Worm (Caenorhabditis elegans): ENCODE measurements around the gene srsx-11.

srsx-11 gene

ce11 chrV:5000406-5000805 is 21.4 kb upstream of the srsx-11 start, which contains the start of gene ugt-7:
Gene ugt-7 (minus strand): TSS chrV:5000566.
- TF ChIP-seq nhr-77 (tag; optimal IDR thresholded peaks at IDR 0.05), result no peak
- peak; percentile 48 for TF ChIP-seq elt-2 (tag; optimal IDR thresholded peaks at IDR 0.05)
- no peak for TF ChIP-seq xbp-1 (tag; optimal IDR thresholded peaks at IDR 0.05)
- no peak for TF ChIP-seq nhr-84 (tag; optimal IDR thresholded peaks at IDR 0.05)
- TF ChIP-seq dpl-1 (GFP tag; optimal IDR thresholded peaks at IDR 0.05), result no peak
- no peak for TF ChIP-seq isw-1 (GFP tag; IDR thresholded peaks at IDR 0.05)
- no peak for TF ChIP-seq C16A3.4 (tag; optimal IDR thresholded peaks at IDR 0.05)
- TF ChIP-seq fkh-8 (tag; optimal IDR thresholded peaks at IDR 0.05), result no peak

DNA sequence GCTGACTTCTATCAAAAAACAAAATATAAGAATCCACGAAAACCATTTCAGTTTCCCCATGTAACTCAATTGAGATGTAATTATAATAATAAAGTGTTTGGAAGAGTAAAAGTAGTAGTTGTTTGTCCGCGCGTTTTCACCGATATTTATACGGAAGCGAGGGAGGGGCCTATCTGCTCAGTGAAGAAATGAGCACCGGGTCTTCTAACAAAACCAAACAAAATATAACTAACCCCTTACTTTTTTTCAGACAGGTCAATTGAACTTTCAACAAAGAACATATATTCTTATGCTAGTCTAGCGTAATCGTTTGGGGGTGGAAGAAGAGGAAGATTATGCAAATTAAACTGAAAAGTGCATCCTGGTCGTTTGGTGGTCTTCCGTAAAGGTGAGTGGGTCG is 16.2 kb upstream of the srsx-11 start, which contains the start of gene ncx-9:
Gene ncx-9 (minus strand): TSS at position 101 of the 400 bp plus-strand sequence.
- no peak for TF ChIP-seq efl-3 (GFP tag; optimal IDR thresholded peaks at IDR 0.05)
- no peak for TF ChIP-seq mep-1 (tag; optimal IDR thresholded peaks at IDR 0.05)
- TF ChIP-seq snu-23 (GFP tag; optimal IDR thresholded peaks at IDR 0.05), result no peak
- TF ChIP-seq lin-15B (tag; optimal IDR thresholded peaks at IDR 0.05), result no peak
- no peak for TF ChIP-seq ceh-8 (GFP tag; optimal IDR thresholded peaks at IDR 0.05)
- TF ChIP-seq fos-1 (tag; optimal IDR thresholded peaks at IDR 0.05), result no peak
- no peak for TF ChIP-seq nhr-11 (tag; optimal IDR thresholded peaks at IDR 0.05)
- no peak for TF ChIP-seq fkh-10 (GFP tag; optimal IDR thresholded peaks at IDR 0.05)
- TF ChIP-seq elt-2 (tag; optimal IDR thresholded peaks at IDR 0.05), result no peak
- TF ChIP-seq ceh-82 (tag; optimal IDR thresholded peaks at IDR 0.05), result no peak
- no peak for TF ChIP-seq hlh-17 (GFP tag; optimal IDR thresholded peaks at IDR 0.05; ENCODE audit: borderline replicate concordance)
- no peak for TF ChIP-seq zip-4 (GFP tag; optimal IDR thresholded peaks at IDR 0.05)

ce11 chrV:4987097-4987496 is 8.1 kb upstream of the srsx-11 start, which contains the start of gene ncx-8:
Gene ncx-8 (minus strand): TSS chrV:4987197.
- no peak for TF ChIP-seq efl-1 (optimal IDR thresholded peaks at IDR 0.05)
- peak in 1 of 2 experiments; percentile 60 for TF ChIP-seq efl-1 (GFP tag; optimal IDR thresholded peaks at IDR 0.05 in 1 of 2)
- TF ChIP-seq ztf-11 (tag; optimal IDR thresholded peaks at IDR 0.05), result no peak

- TF ChIP-seq nhr-47 (tag; optimal IDR thresholded peaks at IDR 0.05) (no peak), fkh-4 (tag; optimal IDR thresholded peaks at IDR 0.05; ENCODE audit: borderline replicate concordance) (no peak), pqm-1 (tag; optimal IDR thresholded peaks at IDR 0.05) (no peak), fos-1 (tag; optimal IDR thresholded peaks at IDR 0.05) (no peak), efl-1 (optimal IDR thresholded peaks at IDR 0.05) (no peak), efl-1 (GFP tag; optimal IDR thresholded peaks at IDR 0.05 in 1 of 2) (no peak), lin-35 (GFP tag; optimal IDR thresholded peaks at IDR 0.05) (no peak), nhr-12 (tag; optimal IDR thresholded peaks at IDR 0.05) (no peak), nhr-28 (tag; optimal IDR thresholded peaks at IDR 0.05) (no peak), rnt-1 (tag; optimal IDR thresholded peaks at IDR 0.05) (no peak), dsc-1 (tag; optimal IDR thresholded peaks at IDR 0.05) (no peak), hpl-2 (GFP tag; optimal IDR thresholded peaks at IDR 0.05) (no peak)
These were observed 4.1 kb upstream of the srsx-11 start, which contains the start of gene srsx-13 for ce11 chrV:4983091-4983490. Gene srsx-13 (minus strand): TSS chrV:4983191.

- TF ChIP-seq aha-1 (tag; optimal IDR thresholded peaks at IDR 0.05) (no peak), egl-13 (tag; optimal IDR thresholded peaks at IDR 0.05) (no peak), pag-3 (tag; optimal IDR thresholded peaks at IDR 0.05; ENCODE audit: borderline replicate concordance, insufficient read depth) (no peak), skn-1 (tag; optimal IDR thresholded peaks at IDR 0.05) (no peak), ceh-63 (GFP tag; optimal IDR thresholded peaks at IDR 0.05) (no peak), rnt-1 (tag; optimal IDR thresholded peaks at IDR 0.05) (no peak), C34B4.2 (tag; optimal IDR thresholded peaks at IDR 0.05) (no peak), unc-62 (GFP tag; optimal IDR thresholded peaks at IDR 0.05) (no peak)
These were observed 1.9 kb upstream of the srsx-11 start, which contains the start of gene srsx-12 for ce11 chrV:4980873-4981272. Gene srsx-12 (minus strand): TSS chrV:4980973.

Measured in whole organism, L1 larva.